Worm (Caenorhabditis elegans): Measurements from ENCODE around the gene praf-3.

praf-3 gene

ce11 chrIV:8377501-8377900, 2.3 kb upstream of the praf-3 start, which contains the start of gene D2096.7 (continued):
- TF ChIP-seq snpc-1.2 (GFP tag; IDR thresholded peaks at IDR 0.05): peak; percentile 90
- TF ChIP-seq mdl-1 (tag; optimal IDR thresholded peaks at IDR 0.05): no peak

ce11 chrIV:8378280-8378679, 1.5 kb upstream of the praf-3 start:
- TF ChIP-seq aly-2 (tag; optimal IDR thresholded peaks at IDR 0.05) (no peak), aha-1 (tag) (peak; percentile 62), ceh-82 (tag; optimal IDR thresholded peaks at IDR 0.05) (no peak), saeg-2 (GFP tag; IDR thresholded peaks at IDR 0.05) (no peak)

- peak; percentile 60 for TF ChIP-seq nhr-6 (tag; optimal IDR thresholded peaks at IDR 0.05)
- peak; percentile 35 for TF ChIP-seq unc-130 (GFP tag; optimal IDR thresholded peaks at IDR 0.05)
- no peak for TF ChIP-seq Y5F2A.4 (GFP tag; optimal IDR thresholded peaks at IDR 0.05)
- TF ChIP-seq pha-4 (GFP tag; IDR thresholded peaks at IDR 0.05): no peak
- TF ChIP-seq pha-4 (tag; optimal IDR thresholded peaks at IDR 0.05): peak; percentile 95
- TF ChIP-seq lin-1 (GFP tag; IDR thresholded peaks at IDR 0.05): no peak
- TF ChIP-seq ama-1 (optimal IDR thresholded peaks at IDR 0.05): no peak
- TF ChIP-seq Y75B8A.6 (GFP tag; IDR thresholded peaks at IDR 0.05): no peak
- no peak for TF ChIP-seq tag-97 (GFP tag; IDR thresholded peaks at IDR 0.05)
- TF ChIP-seq nhr-28 (tag; optimal IDR thresholded peaks at IDR 0.05): peak; percentile 66
- TF ChIP-seq dmd-9 (GFP tag; IDR thresholded peaks at IDR 0.05): no peak
- no peak for TF ChIP-seq lin-15B (tag; optimal IDR thresholded peaks at IDR 0.05)
- peak; percentile 23; the same call in 1 of the 2 replicates for TF ChIP-seq T26A8.4 (GFP tag; IDR thresholded peaks at IDR 0.05)
- TF ChIP-seq mdl-1 (tag; optimal IDR thresholded peaks at IDR 0.05): peak in 1 of 2 experiments; percentile 12
- peak; percentile 8 for TF ChIP-seq ztf-7 (tag; optimal IDR thresholded peaks at IDR 0.05)
- no peak for TF ChIP-seq madf-5 (GFP tag; IDR thresholded peaks at IDR 0.05)
- TF ChIP-seq hmg-1.1 (GFP tag; IDR thresholded peaks at IDR 0.05): peak; percentile 63
- TF ChIP-seq unc-62 (GFP tag; optimal IDR thresholded peaks at IDR 0.05 in 1 of 2): peak in 1 of 2 experiments; percentile 20
- TF ChIP-seq unc-62 (tag; optimal IDR thresholded peaks at IDR 0.05): no peak
- TF ChIP-seq hif-1 (tag; optimal IDR thresholded peaks at IDR 0.05): peak in 1 of 2 experiments; percentile 40
- no peak for TF ChIP-seq F49E8.2 (tag; optimal IDR thresholded peaks at IDR 0.05; ENCODE audit: borderline replicate concordance)
- peak; percentile 67 for TF ChIP-seq dpl-1 (GFP tag; optimal IDR thresholded peaks at IDR 0.05)
- peak; percentile 46 to 92 for TF ChIP-seq lsy-2 (tag; optimal IDR thresholded peaks at IDR 0.05)
- peak; percentile 73 for TF ChIP-seq T20F7.1 (GFP tag; optimal IDR thresholded peaks at IDR 0.05)
- no peak for TF ChIP-seq nhr-102 (tag; optimal IDR thresholded peaks at IDR 0.05)
- TF ChIP-seq nhr-11 (tag; optimal IDR thresholded peaks at IDR 0.05): peak; percentile 2
- TF ChIP-seq mep-1 (tag; optimal IDR thresholded peaks at IDR 0.05): peak; percentile 87
- no peak for TF ChIP-seq zfp-2 (tag; optimal IDR thresholded peaks at IDR 0.05)
- peak; percentile 18 for TF ChIP-seq fkh-10 (GFP tag; optimal IDR thresholded peaks at IDR 0.05)
- TF ChIP-seq nhr-77 (tag; optimal IDR thresholded peaks at IDR 0.05): peak; percentile 83
- TF ChIP-seq dmd-6 (GFP tag; IDR thresholded peaks at IDR 0.05): peak; percentile 44; the same call in 1 of the 2 replicates
- TF ChIP-seq mxl-2 (GFP tag; conservative IDR thresholded peaks at IDR 0.05): no peak
- peak; percentile 57 for TF ChIP-seq rbr-2 (tag; optimal IDR thresholded peaks at IDR 0.05)
- no peak for TF ChIP-seq daf-16 (GFP tag; optimal IDR thresholded peaks at IDR 0.05)
- peak; percentile 87 for TF ChIP-seq daf-16 (tag; optimal IDR thresholded peaks at IDR 0.05)
- peak; percentile 84 for TF ChIP-seq lin-13 (GFP tag; optimal IDR thresholded peaks at IDR 0.05)
- no peak for TF ChIP-seq unc-39 (tag; optimal IDR thresholded peaks at IDR 0.05)
- TF ChIP-seq ZK337.2 (GFP tag; IDR thresholded peaks at IDR 0.05): no peak
- TF ChIP-seq dve-1 (tag; optimal IDR thresholded peaks at IDR 0.05; ENCODE audit: insufficient read depth): peak; percentile 84
- peak; percentile 21 for TF ChIP-seq nhr-25 (tag; optimal IDR thresholded peaks at IDR 0.05; ENCODE audit: borderline replicate concordance, insufficient read depth)
- TF ChIP-seq lin-38 (GFP tag; IDR thresholded peaks at IDR 0.05): peak; percentile 58
- TF ChIP-seq nhr-111 (GFP tag; optimal IDR thresholded peaks at IDR 0.05): no peak
- TF ChIP-seq pqm-1 (tag; optimal IDR thresholded peaks at IDR 0.05): peak; percentile 20
- peak; percentile 91 for TF ChIP-seq R02D3.7 (tag; optimal IDR thresholded peaks at IDR 0.05)
These were observed 505 bp upstream of the praf-3 start, which contains the start of gene nap-1 for ce11 chrIV:8379278-8379677. Gene nap-1 (minus strand): TSS chrIV:8379319.

Measured in whole organism, L4 larva.